Fruit fly (Drosophila melanogaster) ovary, adult (tissue): Measurements from ENCODE around the gene Arr1.

Experiments
- CG17801 ChIP-seq: fragments of 200-800 bp; optimal IDR thresholded peaks from 2 replicates; lab custom pipeline; 2019; ENCODE audit warnings: missing biosample characterization, mild to moderate bottlenecking, missing genetic modification characterization, moderate library complexity; ENCODE audit not compliant: partially characterized antibody

Arr1 gene

dm6 chr2L:18125649-18126048 lies 47.6 kb downstream of the Arr1 start, which contains the start of gene Grl36b:
Grl36b (minus strand) TSS chr2L:18125749.
- no peak for TF ChIP-seq CG17801 (GFP tag; lab: Kevin White, UChicago)
